Worm (Caenorhabditis elegans) whole organism, early embryonic: Measurements from ENCODE around the gene Y46G5A.47.

Source experiments
- B0310.2 ChIP-seq: sonication (generic microtip); optimal IDR thresholded peaks from 2 replicates; lab custom pipeline; 2016; ENCODE audit warnings: mild to moderate bottlenecking, missing genetic modification characterization, missing compliant biosample characterization
- aly-1 ChIP-seq: sonication (generic microtip); optimal IDR thresholded peaks from 2 replicates; lab custom pipeline; 2016; ENCODE audit warnings: missing genetic modification characterization, missing compliant biosample characterization
- ama-1 ChIP-seq: fragments of 150-350 bp; optimal IDR thresholded peaks from 2 replicates; lab custom pipeline; 2014
- ceh-36 ChIP-seq: sonication (generic microtip); optimal IDR thresholded peaks from 2 replicates; lab custom pipeline; 2016; ENCODE audit warnings: missing genetic modification characterization, inconsistent platforms, missing compliant biosample characterization
- ets-7 ChIP-seq: sonication (generic microtip); optimal IDR thresholded peaks from 2 replicates; lab custom pipeline; 2016; ENCODE audit warnings: missing genotype, missing genetic modification characterization, missing compliant biosample characterization
- flt-1 ChIP-seq: fragments of 200-800 bp; sonication (Bioruptor generic); IDR thresholded peaks from 2 replicates; pipeline ENCODE4 v1.3.6; 2022; ENCODE audit warnings: missing genetic modification characterization, missing compliant biosample characterization
- hnd-1 ChIP-seq: sonication (generic microtip); optimal IDR thresholded peaks from 2 replicates; lab custom pipeline; 2016; ENCODE audit warnings: missing genetic modification characterization, missing compliant biosample characterization
- tbx-37 ChIP-seq: fragments of 200-800 bp; sonication (Bioruptor generic); conservative IDR thresholded peaks from 2 replicates; pipeline ENCODE4 v1.3.6; 2022; ENCODE audit warnings: missing genetic modification reagents, missing genetic modification characterization, missing compliant biosample characterization

ce11 chrII:12796040-12796502 is 9.0 kb downstream of the Y46G5A.47 start, which contains the start of gene cpt-1:
- TF ChIP-seq ets-7 (tag; lab: Kevin White, UChicago) (no peak), ama-1 (lab: Kevin White, UChicago) (no peak), aly-1 (no peak), tbx-37 (GFP tag; lab: Robert Waterston, UW) (no peak), ceh-36 (tag; lab: Kevin White, UChicago) (no peak), hnd-1 (tag; lab: Kevin White, UChicago) (no peak), flt-1 (GFP tag; lab: Robert Waterston, UW) (no peak), B0310.2 (tag; lab: Kevin White, UChicago) (no peak)
